Fruit fly (Drosophila melanogaster) whole organism, embryonic: ENCODE results near the gene NdufA3.
A peak's percentile ranks its signal among the peaks of the same experiment; 100 is the strongest.

Source experiments
- Antp ChIP-seq: fragments of 200-800 bp; sonication (Bioruptor generic); optimal IDR thresholded peaks from 3 replicates; lab custom pipeline; 2016; ENCODE audit warnings: missing biosample characterization, missing genetic modification characterization
- CG10543 ChIP-seq: fragments of 200-800 bp; sonication (Bioruptor generic); optimal IDR thresholded peaks from 3 replicates; lab custom pipeline; 2017; ENCODE audit warnings: missing biosample characterization, mild to moderate bottlenecking, missing genetic modification characterization, moderate library complexity
- CG11696 ChIP-seq: fragments of 200-800 bp; sonication (Bioruptor generic); IDR thresholded peaks from 2 replicates; pipeline ENCODE4 v1.3.6; 2022; ENCODE audit warnings: missing biosample characterization, missing genetic modification characterization
- CG12769 ChIP-seq: fragments of 200-800 bp; sonication (Bioruptor generic); optimal IDR thresholded peaks from 2 replicates; lab custom pipeline; 2019; ENCODE audit warnings: missing biosample characterization, mild to moderate bottlenecking, missing genetic modification characterization, moderate library complexity
- CG13296 ChIP-seq: fragments of 200-800 bp; sonication (Bioruptor generic); optimal IDR thresholded peaks from 3 replicates; lab custom pipeline; 2018; ENCODE audit warnings: missing biosample characterization, mild to moderate bottlenecking, missing genetic modification characterization
- CG14014 ChIP-seq: fragments of 200-800 bp; sonication (Bioruptor generic); IDR thresholded peaks from 2 replicates; pipeline ENCODE4 v1.3.6; 2022; ENCODE audit warnings: missing biosample characterization, missing genetic modification characterization
- CG14965 ChIP-seq: fragments of 200-800 bp; sonication (Bioruptor generic); optimal IDR thresholded peaks from 2 replicates; lab custom pipeline; 2016; ENCODE audit warnings: missing biosample characterization, missing genetic modification characterization, borderline replicate concordance
- CG18599 ChIP-seq: fragments of 200-800 bp; sonication (Bioruptor generic); optimal IDR thresholded peaks from 3 replicates; lab custom pipeline; 2017; ENCODE audit warnings: missing biosample characterization, missing genetic modification characterization, mild to moderate bottlenecking, moderate library complexity, missing genetic modification reagents
- CG2202 ChIP-seq: fragments of 200-800 bp; sonication (Bioruptor generic); optimal IDR thresholded peaks from 2 replicates; lab custom pipeline; 2018; ENCODE audit warnings: missing biosample characterization, mild to moderate bottlenecking, missing genetic modification characterization
- CG42726 ChIP-seq: fragments of 200-800 bp; sonication (Bioruptor generic); IDR thresholded peaks from 2 replicates; pipeline ENCODE4 v1.3.6; 2022; ENCODE audit warnings: missing biosample characterization, missing genetic modification characterization; ENCODE audit not compliant: partially characterized antibody
- CG5180 ChIP-seq: fragments of 200-800 bp; sonication (Bioruptor generic); optimal IDR thresholded peaks from 3 replicates; lab custom pipeline; 2017; ENCODE audit warnings: missing biosample characterization, missing genetic modification characterization, mild to moderate bottlenecking, moderate library complexity, missing genetic modification reagents
- CG6175 ChIP-seq: fragments of 200-800 bp; sonication (Bioruptor generic); IDR thresholded peaks from 3 replicates; pipeline ENCODE4 v1.3.6; 2022; ENCODE audit warnings: missing biosample characterization, missing genetic modification characterization
- CG6654 ChIP-seq: fragments of 200-800 bp; sonication (Bioruptor generic); optimal IDR thresholded peaks from 2 replicates; lab custom pipeline; 2017; ENCODE audit warnings: missing biosample characterization, mild to moderate bottlenecking, missing genetic modification characterization
- Doc3 ChIP-seq: fragments of 200-800 bp; sonication (Bioruptor generic); IDR thresholded peaks from 3 replicates; pipeline ENCODE4 v1.3.6; 2022; ENCODE audit warnings: missing biosample characterization, missing genetic modification characterization; ENCODE audit not compliant: partially characterized antibody
- Ets65A ChIP-seq: fragments of 200-800 bp; sonication (Bioruptor generic); peaks from one replicate; lab custom pipeline; 2016; ENCODE audit warnings: missing biosample characterization, missing genetic modification characterization
- Hr3 ChIP-seq: fragments of 200-800 bp; sonication (Bioruptor generic); optimal IDR thresholded peaks from 3 replicates; lab custom pipeline; 2016; ENCODE audit warnings: missing biosample characterization, missing genetic modification characterization
- Med ChIP-seq: fragments of 200-800 bp; sonication (Bioruptor generic); peaks from one replicate; lab custom pipeline; 2016; ENCODE audit warnings: missing biosample characterization, missing genetic modification characterization, mild to moderate bottlenecking, inconsistent platforms, moderate library complexity
- Nf-YB ChIP-seq: fragments of 200-800 bp; sonication (Bioruptor generic); optimal IDR thresholded peaks from 3 replicates; lab custom pipeline; 2019; ENCODE audit warnings: missing biosample characterization, mild to moderate bottlenecking, missing genetic modification characterization, moderate library complexity
- Nf-YC ChIP-seq: fragments of 200-800 bp; optimal IDR thresholded peaks from 3 replicates; lab custom pipeline; 2019; ENCODE audit warnings: missing biosample characterization, mild to moderate bottlenecking, missing genetic modification characterization, moderate library complexity
- Pdp1 ChIP-seq, 2 experiments: fragments of 200-800 bp; sonication (Bioruptor generic); optimal IDR thresholded peaks; 3 replicates each; lab custom pipeline; 2016; ENCODE audit warnings: missing biosample characterization in 2 of 2, missing genetic modification characterization in 2 of 2, mild to moderate bottlenecking in 1 of 2, moderate library complexity in 1 of 2
- Xrp1 ChIP-seq: fragments of 200-800 bp; sonication (Bioruptor generic); IDR thresholded peaks from 2 replicates; pipeline ENCODE4 v1.3.6; 2022; ENCODE audit warnings: missing biosample characterization, missing genetic modification characterization
- abd-A ChIP-seq: fragments of 200-800 bp; sonication (Bioruptor generic); optimal IDR thresholded peaks from 3 replicates; lab custom pipeline; 2019; ENCODE audit warnings: missing biosample characterization, mild to moderate bottlenecking, missing genetic modification characterization, moderate library complexity
- bcd ChIP-seq: fragments of 200-800 bp; sonication (Bioruptor generic); optimal IDR thresholded peaks from 2 replicates; lab custom pipeline; 2017; ENCODE audit warnings: missing biosample characterization, mild to moderate bottlenecking, missing genetic modification characterization
- crol ChIP-seq: fragments of 200-800 bp; sonication (Bioruptor generic); IDR thresholded peaks from 2 replicates; pipeline ENCODE4 v1.3.6; 2022; ENCODE audit warnings: missing biosample characterization, missing genetic modification characterization
- dmrt99B ChIP-seq: fragments of 200-800 bp; sonication (Bioruptor generic); optimal IDR thresholded peaks from 2 replicates; lab custom pipeline; 2018; ENCODE audit warnings: missing biosample characterization, mild to moderate bottlenecking, missing genetic modification characterization, moderate library complexity
- ems ChIP-seq: fragments of 200-800 bp; sonication (Bioruptor generic); optimal IDR thresholded peaks from 3 replicates; lab custom pipeline; 2016; ENCODE audit warnings: missing biosample characterization, missing genetic modification characterization
- kah ChIP-seq: fragments of 200-800 bp; sonication (Bioruptor generic); optimal IDR thresholded peaks from 2 replicates; lab custom pipeline; 2018; ENCODE audit warnings: missing biosample characterization, mild to moderate bottlenecking, missing genetic modification characterization
- klu ChIP-seq: fragments of 200-800 bp; sonication (Bioruptor generic); IDR thresholded peaks from 2 replicates; pipeline ENCODE4 v1.3.6; 2022; ENCODE audit warnings: missing biosample characterization, missing genetic modification characterization
- lab ChIP-seq: fragments of 200-800 bp; sonication (Bioruptor generic); optimal IDR thresholded peaks from 3 replicates; lab custom pipeline; 2017; ENCODE audit warnings: missing biosample characterization, missing genetic modification characterization, mild to moderate bottlenecking, moderate library complexity, missing genetic modification reagents
- nau ChIP-seq: fragments of 200-800 bp; sonication (Bioruptor generic); optimal IDR thresholded peaks from 3 replicates; lab custom pipeline; 2017; ENCODE audit warnings: missing biosample characterization, mild to moderate bottlenecking, missing genetic modification characterization, missing genetic modification reagents
- peb ChIP-seq: fragments of 200-800 bp; sonication (Bioruptor generic); IDR thresholded peaks from 2 replicates; pipeline ENCODE4 v1.3.6; 2022; ENCODE audit warnings: missing biosample characterization, missing genetic modification characterization
- ranshi ChIP-seq: fragments of 200-800 bp; sonication (Bioruptor generic); IDR thresholded peaks from 2 replicates; pipeline ENCODE4 v1.3.6; 2022; ENCODE audit warnings: missing biosample characterization, missing genetic modification characterization
- row ChIP-seq: fragments of 200-800 bp; sonication (Bioruptor generic); IDR thresholded peaks from 3 replicates; pipeline ENCODE4 v1.3.6; 2022; ENCODE audit warnings: missing biosample characterization, missing genetic modification characterization
- sd ChIP-seq: fragments of 200-800 bp; sonication (Bioruptor generic); optimal IDR thresholded peaks from 3 replicates; lab custom pipeline; 2018; ENCODE audit warnings: missing biosample characterization, mild to moderate bottlenecking, missing genetic modification characterization, moderate library complexity
- sens ChIP-seq: fragments of 200-800 bp; sonication (Bioruptor generic); peaks from one replicate; lab custom pipeline; 2016; ENCODE audit warnings: missing biosample characterization, missing genetic modification characterization
- sob ChIP-seq: fragments of 200-800 bp; sonication (Bioruptor generic); IDR thresholded peaks from 2 replicates; pipeline ENCODE4 v1.3.6; 2022; ENCODE audit warnings: missing biosample characterization, missing genetic modification characterization
- z ChIP-seq: fragments of 200-800 bp; sonication (Bioruptor generic); IDR thresholded peaks from 3 replicates; pipeline ENCODE4 v1.3.6; 2022; ENCODE audit warnings: missing biosample characterization, missing genetic modification characterization
- zfh1 ChIP-seq: fragments of 200-800 bp; sonication (Bioruptor generic); IDR thresholded peaks from 3 replicates; pipeline ENCODE4 v1.3.6; 2022; ENCODE audit warnings: missing biosample characterization, missing genetic modification characterization

The NdufA3 gene

dm6 chrX:9127264-9128011 lies 32.4 kb downstream of the NdufA3 start (continued):
- TF ChIP-seq peb (GFP tag; lab: Robert Waterston, UW) (no peak), CG13296 (no peak), zfh1 (GFP tag; lab: Robert Waterston, UW) (peak; percentile 62; the same call in 2 of the 3 replicates), bcd (peak; percentile 17), sens (GFP tag; lab: Kevin White, UChicago) (peak; percentile 67), Doc3 (GFP tag; lab: Robert Waterston, UW) (0 out of 3 replicates have a peak, but pooled peaks have one; percentile 18), CG6175 (GFP tag; lab: Robert Waterston, UW) (no peak), kah (GFP tag; lab: Kevin White, UChicago) (no peak)

dm6 chrX:9122492-9122891 lies 37.4 kb downstream of the NdufA3 start:
- TF ChIP-seq CG11696 (GFP tag; lab: Robert Waterston, UW) (no peak), Antp (GFP tag; lab: Kevin White, UChicago) (no peak), dmrt99B (tag; lab: Kevin White, UChicago) (no peak), Ets65A (GFP tag; lab: Kevin White, UChicago) (peak; percentile 36), row (GFP tag; lab: Robert Waterston, UW) (peak; percentile 22; the same call in 2 of the 3 replicates), Xrp1 (GFP tag; lab: Robert Waterston, UW) (0 out of 2 replicates have a peak, but pooled peaks have one; percentile 4), z (GFP tag; lab: Robert Waterston, UW) (peak; percentile 47; the same call in 1 of the 3 replicates), ems (GFP tag; lab: Kevin White, UChicago) (no peak), CG6654 (GFP tag; lab: Kevin White, UChicago) (no peak), CG42726 (GFP tag; lab: Robert Waterston, UW) (no peak), CG12769 (tag; lab: Kevin White, UChicago) (peak; percentile 51), CG10543 (GFP tag; lab: Kevin White, UChicago) (peak; percentile 16), Hr3 (GFP tag; lab: Kevin White, UChicago) (no peak), CG14014 (GFP tag; lab: Robert Waterston, UW) (0 out of 2 replicates have a peak, but pooled peaks have one; percentile 7), sd (tag; lab: Kevin White, UChicago) (peak; percentile 15), ranshi (GFP tag; lab: Robert Waterston, UW) (no peak), Nf-YB (GFP tag; lab: Kevin White, UChicago) (peak; percentile 15), nau (GFP tag; lab: Kevin White, UChicago) (peak; percentile 62), klu (GFP tag; lab: Robert Waterston, UW) (0 out of 2 replicates have a peak, but pooled peaks have one; percentile 8), sob (0 out of 2 replicates have a peak, but pooled peaks have one; percentile 8), Pdp1 (GFP tag; optimal IDR thresholded peaks at IDR 0.05; lab: Kevin White, UChicago) (peak in 1 of 2 experiments; percentile 12), CG2202 (tag; lab: Kevin White, UChicago) (no peak), CG18599 (GFP tag; lab: Kevin White, UChicago) (peak; percentile 14), abd-A (tag; lab: Kevin White, UChicago) (peak; percentile 67), CG5180 (GFP tag; lab: Kevin White, UChicago) (peak; percentile 47), crol (GFP tag; lab: Robert Waterston, UW) (peak; percentile 88), Med (GFP tag; lab: Kevin White, UChicago) (peak; percentile 51), Nf-YC (tag; lab: Kevin White, UChicago) (no peak), lab (GFP tag; lab: Kevin White, UChicago) (peak; percentile 10), CG14965 (GFP tag; lab: Kevin White, UChicago) (no peak)
